Fruit fly (Drosophila melanogaster): ENCODE results near the gene CG16974.

CG16974 gene

DNA sequence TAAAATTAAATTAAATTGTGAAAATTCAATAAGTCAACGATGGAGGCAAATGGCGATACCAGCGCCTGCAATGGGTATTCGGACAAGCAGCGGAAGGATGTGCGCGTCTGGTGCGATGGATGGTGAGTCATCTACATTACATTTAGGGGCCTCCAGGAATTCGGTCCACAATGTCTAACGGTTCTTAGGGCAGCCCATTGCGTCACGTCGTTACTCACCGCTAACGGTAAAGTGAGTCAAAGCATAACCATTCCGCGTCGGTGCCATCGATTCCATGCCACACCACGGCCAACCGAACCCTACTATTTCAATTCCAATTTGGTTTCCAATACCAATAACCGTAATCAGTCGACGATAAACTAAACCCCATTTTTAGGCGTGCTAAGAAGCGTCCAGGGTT lies 12.4 kb upstream of the CG16974 start:
- no peak for TF ChIP-seq CG13624 (GFP tag; optimal IDR thresholded peaks at IDR 0.05)
- peak; percentile 34 for TF ChIP-seq Med (GFP tag)
- TF ChIP-seq jigr1 (GFP tag; IDR thresholded peaks at IDR 0.05), result no peak
- no peak for TF ChIP-seq NC2β (GFP tag; optimal IDR thresholded peaks at IDR 0.05)
- peak; percentile 13 for TF ChIP-seq cwo (GFP tag; optimal IDR thresholded peaks at IDR 0.05)
- 0 out of 2 replicates have a peak, but pooled peaks have one; percentile 2 for TF ChIP-seq onecut (GFP tag; IDR thresholded peaks at IDR 0.05)
- no peak for TF ChIP-seq pnt (GFP tag; optimal IDR thresholded peaks at IDR 0.05)
- no peak for TF ChIP-seq maf-S (GFP tag; optimal IDR thresholded peaks at IDR 0.05)
- TF ChIP-seq sd (tag; optimal IDR thresholded peaks at IDR 0.05), result peak; percentile 60
- no peak for TF ChIP-seq Gsc (GFP tag; IDR thresholded peaks at IDR 0.05)
- TF ChIP-seq bcd (GFP tag; optimal IDR thresholded peaks at IDR 0.05), result no peak
- no peak for TF ChIP-seq HLH54F (GFP tag; optimal IDR thresholded peaks at IDR 0.05)
- no peak for TF ChIP-seq eyg (GFP tag; optimal IDR thresholded peaks at IDR 0.05)
- TF ChIP-seq wor (GFP tag; IDR thresholded peaks at IDR 0.05), result no peak
- no peak for TF ChIP-seq nau (GFP tag; optimal IDR thresholded peaks at IDR 0.05)
- no peak for TF ChIP-seq Dp (GFP tag; optimal IDR thresholded peaks at IDR 0.05)
- no peak for TF ChIP-seq corto (GFP tag; optimal IDR thresholded peaks at IDR 0.05)
- TF ChIP-seq Pdp1 (GFP tag; optimal IDR thresholded peaks at IDR 0.05), result peak in 1 of 2 experiments; percentile 76
- no peak for TF ChIP-seq CG2678 (tag; optimal IDR thresholded peaks at IDR 0.05)
- peak; percentile 13 for TF ChIP-seq CG6854 (GFP tag; optimal IDR thresholded peaks at IDR 0.05)
- TF ChIP-seq kay (GFP tag; optimal IDR thresholded peaks at IDR 0.05), result peak; percentile 40
- TF ChIP-seq chm (GFP tag; IDR thresholded peaks at IDR 0.05), result peak; percentile 51; the same call in 1 of the 2 replicates
- no peak for TF ChIP-seq nerfin-2 (GFP tag; IDR thresholded peaks at IDR 0.05; ENCODE audit: partially characterized antibody)

DNA sequence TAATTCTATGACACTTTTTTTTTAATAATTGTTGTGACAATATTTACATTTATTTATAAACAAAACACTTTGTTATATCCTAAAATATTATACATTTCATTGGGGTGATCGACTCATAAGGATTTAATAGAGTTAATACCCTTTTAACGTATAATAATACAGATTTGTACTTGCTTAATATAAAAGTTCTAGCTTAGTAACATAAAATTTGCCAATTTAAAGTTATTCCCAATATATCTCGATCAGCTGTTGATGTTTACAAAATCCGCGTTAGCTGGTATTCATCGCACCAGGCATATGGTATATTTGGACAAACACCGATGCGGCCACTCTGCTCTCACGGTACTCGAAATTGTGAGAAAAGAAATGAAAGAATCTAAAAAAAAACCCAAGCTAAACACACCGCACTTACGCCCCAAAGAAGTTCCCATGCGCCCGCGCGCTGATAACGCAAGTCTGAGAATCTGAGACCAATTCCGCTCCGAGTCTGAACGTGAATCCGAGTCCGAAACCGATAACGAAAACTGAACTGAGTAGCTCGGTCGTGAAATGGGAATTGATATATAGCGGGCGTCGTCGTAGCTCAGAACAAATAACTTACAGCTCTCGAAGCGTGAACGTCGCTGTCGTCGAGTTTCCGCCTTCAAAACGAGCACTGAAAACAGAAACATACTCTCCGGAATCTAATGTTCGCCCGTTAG lies 11.8 kb upstream of the CG16974 start, which contains the start of gene Pect:
TSS of gene Pect (plus strand) at position 326 of the 701 bp plus-strand sequence.
- TF ChIP-seq stc (GFP tag; IDR thresholded peaks at IDR 0.05) (peak; percentile 19; the same call in 1 of the 2 replicates), z (GFP tag; IDR thresholded peaks at IDR 0.05) (peak; percentile 77), schlank (tag; optimal IDR thresholded peaks at IDR 0.05) (peak; percentile 16), CG18262 (tag; optimal IDR thresholded peaks at IDR 0.05) (no peak), D19A (tag; optimal IDR thresholded peaks at IDR 0.05) (no peak), gfzf (GFP tag; optimal IDR thresholded peaks at IDR 0.05) (peak; percentile 89), Camta (GFP tag; optimal IDR thresholded peaks at IDR 0.05) (no peak), CG13775 (GFP tag; optimal IDR thresholded peaks at IDR 0.05) (peak; percentile 52), sug (tag; optimal IDR thresholded peaks at IDR 0.05) (peak; percentile 29), CG10543 (GFP tag; optimal IDR thresholded peaks at IDR 0.05) (peak; percentile 92), CG15011 (GFP tag; optimal IDR thresholded peaks at IDR 0.05) (no peak), CG1529 (GFP tag; optimal IDR thresholded peaks at IDR 0.05) (no peak), kni (GFP tag; optimal IDR thresholded peaks at IDR 0.05) (no peak), CG15073 (GFP tag; optimal IDR thresholded peaks at IDR 0.05) (no peak), CG17568 (GFP tag; optimal IDR thresholded peaks at IDR 0.05) (no peak), CG31365 (tag; optimal IDR thresholded peaks at IDR 0.05) (no peak), CG10321 (GFP tag; IDR thresholded peaks at IDR 0.05) (no peak), D19B (GFP tag; optimal IDR thresholded peaks at IDR 0.05) (no peak), CG6765 (GFP tag; optimal IDR thresholded peaks at IDR 0.05) (peak; percentile 9), CG12236 (GFP tag; optimal IDR thresholded peaks at IDR 0.05) (no peak), CG12769 (tag; optimal IDR thresholded peaks at IDR 0.05) (no peak), kah (GFP tag; optimal IDR thresholded peaks at IDR 0.05) (no peak), CG5953 (GFP tag; IDR thresholded peaks at IDR 0.05) (no peak), CG8281 (tag; optimal IDR thresholded peaks at IDR 0.05) (no peak), TFAM (GFP tag; optimal IDR thresholded peaks at IDR 0.05) (no peak), CrebB (tag; optimal IDR thresholded peaks at IDR 0.05) (peak; percentile 42), CG8924 (tag; optimal IDR thresholded peaks at IDR 0.05) (peak; percentile 71)
